Fruit fly (Drosophila melanogaster) whole organism, embryonic: ENCODE measurements around the gene Larp7.

Experiments used
- Bdp1 ChIP-seq: fragments of 200-800 bp; sonication (Bioruptor generic); optimal IDR thresholded peaks from 3 replicates; lab custom pipeline; 2016; ENCODE audit warnings: missing biosample characterization, missing genetic modification characterization
- CG10654 ChIP-seq: fragments of 200-800 bp; sonication (Bioruptor generic); optimal IDR thresholded peaks from 2 replicates; lab custom pipeline; 2016; ENCODE audit warnings: missing biosample characterization, missing genetic modification characterization
- CG11093 ChIP-seq: fragments of 200-800 bp; sonication (Bioruptor generic); IDR thresholded peaks from 3 replicates; pipeline ENCODE4 v1.3.6; 2022; ENCODE audit warnings: missing biosample characterization, missing genetic modification characterization
- CG11696 ChIP-seq: fragments of 200-800 bp; sonication (Bioruptor generic); IDR thresholded peaks from 2 replicates; pipeline ENCODE4 v1.3.6; 2022; ENCODE audit warnings: missing biosample characterization, missing genetic modification characterization
- CG13123 ChIP-seq: fragments of 200-800 bp; sonication (Bioruptor generic); optimal IDR thresholded peaks from 2 replicates; lab custom pipeline; 2016; ENCODE audit warnings: missing biosample characterization, missing genetic modification characterization
- CG15011 ChIP-seq: fragments of 200-800 bp; sonication (Bioruptor generic); optimal IDR thresholded peaks from 3 replicates; lab custom pipeline; 2018; ENCODE audit warnings: missing biosample characterization, mild to moderate bottlenecking, missing genetic modification characterization
- CG16779 ChIP-seq: fragments of 200-800 bp; sonication (Bioruptor generic); IDR thresholded peaks from 2 replicates; pipeline ENCODE4 v1.3.6; 2022; ENCODE audit warnings: missing biosample characterization, missing genetic modification characterization
- CG16815 ChIP-seq: fragments of 200-800 bp; sonication (Bioruptor generic); optimal IDR thresholded peaks from 3 replicates; lab custom pipeline; 2017; ENCODE audit warnings: missing biosample characterization, mild to moderate bottlenecking, missing genetic modification characterization
- CG18764 ChIP-seq: fragments of 200-800 bp; sonication (Bioruptor generic); optimal IDR thresholded peaks from 3 replicates; lab custom pipeline; 2016; ENCODE audit warnings: missing biosample characterization, missing genetic modification characterization
- CG2889 ChIP-seq: fragments of 200-800 bp; sonication (Bioruptor generic); IDR thresholded peaks from 3 replicates; pipeline ENCODE4 v1.3.6; 2022; ENCODE audit warnings: missing biosample characterization, missing genetic modification characterization
- CG33213 ChIP-seq: fragments of 200-800 bp; sonication (Bioruptor generic); optimal IDR thresholded peaks from 3 replicates; lab custom pipeline; 2016; ENCODE audit warnings: missing biosample characterization, missing genetic modification characterization
- CG5245 ChIP-seq: fragments of 200-800 bp; sonication (Bioruptor generic); optimal IDR thresholded peaks from 3 replicates; lab custom pipeline; 2016; ENCODE audit warnings: missing biosample characterization, missing genetic modification characterization
- CG7839 ChIP-seq: fragments of 200-800 bp; sonication (Bioruptor generic); optimal IDR thresholded peaks from 3 replicates; lab custom pipeline; 2018; ENCODE audit warnings: missing biosample characterization, mild to moderate bottlenecking, missing genetic modification characterization, moderate library complexity
- Deaf1 ChIP-seq: fragments of 200-800 bp; optimal IDR thresholded peaks from 3 replicates; lab custom pipeline; 2019; ENCODE audit warnings: missing biosample characterization, mild to moderate bottlenecking, missing genetic modification characterization, moderate library complexity
- Doc2 ChIP-seq: fragments of 200-800 bp; sonication (Bioruptor generic); IDR thresholded peaks from 2 replicates; pipeline ENCODE4 v1.3.6; 2022; ENCODE audit warnings: missing biosample characterization, missing genetic modification characterization
- Doc3 ChIP-seq: fragments of 200-800 bp; sonication (Bioruptor generic); IDR thresholded peaks from 3 replicates; pipeline ENCODE4 v1.3.6; 2022; ENCODE audit warnings: missing biosample characterization, missing genetic modification characterization; ENCODE audit not compliant: partially characterized antibody
- H15 ChIP-seq: fragments of 200-800 bp; sonication (Bioruptor generic); IDR thresholded peaks from 3 replicates; pipeline ENCODE4 v1.3.6; 2022; ENCODE audit warnings: missing biosample characterization, missing genetic modification characterization
- Hsf ChIP-seq: fragments of 200-800 bp; sonication (Bioruptor generic); optimal IDR thresholded peaks from 3 replicates; lab custom pipeline; 2016; ENCODE audit warnings: missing biosample characterization, missing genetic modification characterization
- MBD-R2 ChIP-seq: fragments of 200-800 bp; sonication (Bioruptor generic); IDR thresholded peaks from 2 replicates; pipeline ENCODE4 v1.3.6; 2022; ENCODE audit warnings: missing biosample characterization, missing genetic modification characterization
- Meics ChIP-seq: fragments of 200-800 bp; sonication (Bioruptor generic); optimal IDR thresholded peaks from 2 replicates; lab custom pipeline; 2017; ENCODE audit warnings: missing biosample characterization, mild to moderate bottlenecking, missing genetic modification characterization
- Mes4 ChIP-seq: fragments of 200-800 bp; sonication (Bioruptor generic); optimal IDR thresholded peaks from 2 replicates; lab custom pipeline; 2016; ENCODE audit warnings: missing biosample characterization, missing genetic modification characterization
- Pdp1 ChIP-seq, 2 experiments: fragments of 200-800 bp; sonication (Bioruptor generic); optimal IDR thresholded peaks; 3 replicates each; lab custom pipeline; 2016; ENCODE audit warnings: missing biosample characterization in 2 of 2, missing genetic modification characterization in 2 of 2, mild to moderate bottlenecking in 1 of 2, moderate library complexity in 1 of 2
- Rx ChIP-seq: fragments of 200-800 bp; sonication (Bioruptor generic); IDR thresholded peaks from 2 replicates; pipeline ENCODE4 v1.3.6; 2022; ENCODE audit warnings: missing biosample characterization, missing genetic modification characterization
- Sox102F ChIP-seq: fragments of 200-800 bp; sonication (Bioruptor generic); optimal IDR thresholded peaks from 2 replicates; lab custom pipeline; 2018; ENCODE audit warnings: missing biosample characterization, mild to moderate bottlenecking, missing genetic modification characterization, moderate library complexity
- ci ChIP-seq: fragments of 200-800 bp; sonication (Bioruptor generic); IDR thresholded peaks from 3 replicates; pipeline ENCODE4 v1.3.6; 2022; ENCODE audit warnings: missing biosample characterization, missing genetic modification characterization
- cwo ChIP-seq: fragments of 200-800 bp; sonication (Bioruptor generic); optimal IDR thresholded peaks from 3 replicates; lab custom pipeline; 2017; ENCODE audit warnings: missing biosample characterization, missing genetic modification characterization, mild to moderate bottlenecking, moderate library complexity, missing genetic modification reagents
- dan ChIP-seq: fragments of 200-800 bp; sonication (Bioruptor generic); IDR thresholded peaks from 2 replicates; pipeline ENCODE4 v1.3.6; 2022; ENCODE audit warnings: missing biosample characterization, missing genetic modification characterization
- dysf ChIP-seq: fragments of 200-800 bp; sonication (Bioruptor generic); IDR thresholded peaks from 3 replicates; pipeline ENCODE4 v1.3.6; 2022; ENCODE audit warnings: missing biosample characterization, missing genetic modification characterization
- fd96Cb ChIP-seq: fragments of 200-800 bp; sonication (Bioruptor generic); optimal IDR thresholded peaks from 2 replicates; lab custom pipeline; 2018; ENCODE audit warnings: missing biosample characterization, mild to moderate bottlenecking, missing genetic modification characterization, moderate library complexity
- gce ChIP-seq: fragments of 200-800 bp; sonication (Bioruptor generic); IDR thresholded peaks from 3 replicates; pipeline ENCODE4 v1.3.6; 2022; ENCODE audit warnings: missing biosample characterization, missing genetic modification characterization
- ham ChIP-seq: fragments of 200-800 bp; sonication (Bioruptor generic); IDR thresholded peaks from 2 replicates; pipeline ENCODE4 v1.3.6; 2022; ENCODE audit warnings: missing biosample characterization, missing genetic modification characterization
- ind ChIP-seq: fragments of 200-800 bp; sonication (Bioruptor generic); optimal IDR thresholded peaks from 3 replicates; lab custom pipeline; 2016; ENCODE audit warnings: missing biosample characterization, missing genetic modification characterization
- ken ChIP-seq: fragments of 200-800 bp; sonication (Bioruptor generic); IDR thresholded peaks from 3 replicates; pipeline ENCODE4 v1.3.6; 2022; ENCODE audit warnings: missing biosample characterization, missing genetic modification characterization
- mld ChIP-seq: fragments of 200-800 bp; sonication (Bioruptor generic); IDR thresholded peaks from 3 replicates; pipeline ENCODE4 v1.3.6; 2022; ENCODE audit warnings: missing biosample characterization, missing genetic modification characterization; ENCODE audit not compliant: partially characterized antibody
- pnt ChIP-seq: fragments of 200-800 bp; sonication (Bioruptor generic); optimal IDR thresholded peaks from 3 replicates; lab custom pipeline; 2016; ENCODE audit warnings: missing biosample characterization, missing genetic modification characterization
- shn ChIP-seq: fragments of 200-800 bp; sonication (Bioruptor generic); optimal IDR thresholded peaks from 3 replicates; lab custom pipeline; 2016; ENCODE audit warnings: missing biosample characterization, missing genetic modification characterization
- ssp ChIP-seq: fragments of 200-800 bp; sonication (Bioruptor generic); IDR thresholded peaks from 2 replicates; pipeline ENCODE4 v1.3.6; 2022; ENCODE audit warnings: missing biosample characterization, missing genetic modification characterization
- tgo ChIP-seq: fragments of 200-800 bp; sonication (Bioruptor generic); IDR thresholded peaks from 3 replicates; pipeline ENCODE4 v1.3.6; 2022; ENCODE audit warnings: missing biosample characterization, missing genetic modification characterization
- trem ChIP-seq: fragments of 200-800 bp; optimal IDR thresholded peaks from 3 replicates; lab custom pipeline; 2019; ENCODE audit warnings: missing biosample characterization, mild to moderate bottlenecking, missing genetic modification characterization, moderate library complexity
- unc-4 ChIP-seq: fragments of 200-800 bp; sonication (Bioruptor generic); IDR thresholded peaks from 2 replicates; pipeline ENCODE4 v1.3.6; 2022; ENCODE audit warnings: missing biosample characterization, missing genetic modification characterization; ENCODE audit not compliant: partially characterized antibody

Larp7 gene

dm6 chrX:9214576-9214975 is 29.0 kb upstream of the Larp7 start, which contains the start of gene Obp8a (continued):
- no peak for TF ChIP-seq Hsf (GFP tag; lab: Kevin White, UChicago)
- no peak for TF ChIP-seq Sox102F (GFP tag; lab: Kevin White, UChicago)
- no peak for TF ChIP-seq ind (GFP tag; lab: Kevin White, UChicago)
- TF ChIP-seq CG16815 (GFP tag; lab: Kevin White, UChicago), result no peak
- no peak for TF ChIP-seq tgo (GFP tag; lab: Robert Waterston, UW)
- no peak for TF ChIP-seq CG11093

- TF ChIP-seq Bdp1 (GFP tag; lab: Kevin White, UChicago) (no peak), H15 (no peak), trem (no peak), cwo (GFP tag; lab: Kevin White, UChicago) (no peak), ham (GFP tag; lab: Robert Waterston, UW) (no peak), CG16779 (GFP tag; lab: Robert Waterston, UW) (no peak), Doc3 (GFP tag; lab: Robert Waterston, UW) (no peak), Mes4 (GFP tag; lab: Kevin White, UChicago) (no peak), MBD-R2 (GFP tag; lab: Robert Waterston, UW) (no peak), ci (GFP tag; lab: Robert Waterston, UW) (no peak), Pdp1 (GFP tag; optimal IDR thresholded peaks at IDR 0.05; lab: Kevin White, UChicago) (no peak), unc-4 (GFP tag; lab: Robert Waterston, UW) (no peak), ssp (GFP tag; lab: Robert Waterston, UW) (no peak), dysf (no peak), fd96Cb (tag; lab: Kevin White, UChicago) (no peak)
- TF ChIP-seq, all 482 proteins: peak for 0
Measured at dm6 chrX:9215485-9215884, 28.1 kb upstream of the Larp7 start, which contains the start of gene CG15368. TSS of gene CG15368 (plus strand) at chrX:9215785.

DNA sequence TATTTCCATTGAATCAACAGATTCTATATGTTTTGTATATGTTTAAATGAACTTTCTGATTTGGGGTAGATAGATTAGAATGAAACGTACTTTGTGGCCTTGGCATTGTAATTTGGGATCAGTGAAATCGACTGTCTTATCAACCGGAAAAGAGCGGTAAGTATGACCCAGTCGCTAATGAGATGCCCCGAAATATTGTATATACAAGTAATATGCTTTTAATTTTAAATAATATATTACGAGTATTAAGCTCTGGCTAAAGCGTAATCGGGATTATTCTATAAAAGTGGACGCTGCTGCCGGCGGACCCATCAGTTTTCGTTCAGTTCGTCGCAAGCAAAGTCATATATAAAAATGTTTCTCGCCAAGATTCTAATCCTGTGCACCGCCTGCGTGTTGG is 27.0 kb upstream of the Larp7 start, which contains the start of gene CG15369:
Gene CG15369, plus strand, starts transcription at position 301 of the 400 bp plus-strand sequence.
- TF ChIP-seq CG18764 (no peak), CG2889 (GFP tag; lab: Robert Waterston, UW) (no peak), shn (GFP tag; lab: Kevin White, UChicago) (no peak), CG33213 (GFP tag; lab: Kevin White, UChicago) (no peak), CG7839 (tag; lab: Kevin White, UChicago) (no peak), mld (GFP tag; lab: Robert Waterston, UW) (no peak), dan (GFP tag; lab: Robert Waterston, UW) (no peak), CG5245 (GFP tag; lab: Kevin White, UChicago) (no peak), pnt (GFP tag; lab: Kevin White, UChicago) (no peak), CG15011 (no peak), Rx (GFP tag; lab: Robert Waterston, UW) (no peak), dysf (no peak), Deaf1 (tag; lab: Kevin White, UChicago) (no peak), CG10654 (GFP tag; lab: Kevin White, UChicago) (no peak), Meics (no peak), CG13123 (GFP tag; lab: Kevin White, UChicago) (no peak), Doc2 (no peak), CG11696 (no peak), ken (GFP tag; lab: Robert Waterston, UW) (no peak), gce (GFP tag; lab: Robert Waterston, UW) (no peak)
